Fruit fly (Drosophila melanogaster): ENCODE results near the gene CG31495.

CG31495 gene

DNA sequence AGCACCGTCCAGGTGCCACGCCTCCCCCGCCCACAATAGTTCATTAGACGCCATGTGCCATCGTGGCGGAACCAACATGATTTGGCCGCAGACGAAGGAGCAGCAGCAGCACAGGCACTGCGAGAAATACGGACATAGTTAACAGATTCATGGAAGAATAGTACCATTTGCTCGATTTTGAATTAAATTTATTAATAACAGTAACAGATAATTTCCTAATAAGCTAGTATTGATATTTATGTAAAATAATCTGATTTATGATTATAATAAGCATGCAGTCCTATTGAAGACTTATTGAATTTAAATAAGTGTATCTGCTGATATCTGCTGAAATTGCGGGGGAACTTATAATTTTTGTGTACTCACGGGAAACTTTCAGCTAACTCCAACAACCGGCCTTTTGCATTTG, 42.5 kb downstream of the CG31495 start (continued):
- TF ChIP-seq CG11294 (GFP tag; IDR thresholded peaks at IDR 0.05) = no peak
- no peak for TF ChIP-seq fd85E (GFP tag; optimal IDR thresholded peaks at IDR 0.05)
- TF ChIP-seq CG8119 (GFP tag; IDR thresholded peaks at IDR 0.05) = peak; percentile 82
- no peak for TF ChIP-seq CG11902 (GFP tag; optimal IDR thresholded peaks at IDR 0.05)
- TF ChIP-seq Eip75B (GFP tag; optimal IDR thresholded peaks at IDR 0.05) = no peak
- TF ChIP-seq Ets21C (GFP tag; optimal IDR thresholded peaks at IDR 0.05) = no peak
- TF ChIP-seq CG32006 (GFP tag; optimal IDR thresholded peaks at IDR 0.05) = peak; percentile 86
- peak; percentile 79 for TF ChIP-seq CG6276 (GFP tag; optimal IDR thresholded peaks at IDR 0.05)
- no peak for TF ChIP-seq dsx (GFP tag; optimal IDR thresholded peaks at IDR 0.05; ENCODE audit: poor library complexity, severe bottlenecking)
- no peak for TF ChIP-seq svp (GFP tag)
- peak; percentile 68 for TF ChIP-seq CG4318 (GFP tag; optimal IDR thresholded peaks at IDR 0.05)
- TF ChIP-seq CG6792 (GFP tag; optimal IDR thresholded peaks at IDR 0.05) = no peak
- TF ChIP-seq dac (GFP tag; optimal IDR thresholded peaks at IDR 0.05) = peak; percentile 54
- TF ChIP-seq topi (GFP tag; optimal IDR thresholded peaks at IDR 0.05) = peak; percentile 25
- TF ChIP-seq CG10669 (GFP tag; optimal IDR thresholded peaks at IDR 0.05) = no peak
- TF ChIP-seq CG10631 (GFP tag; optimal IDR thresholded peaks at IDR 0.05) = peak; percentile 45
- no peak for TF ChIP-seq Ets96B (tag; optimal IDR thresholded peaks at IDR 0.05)

DNA sequence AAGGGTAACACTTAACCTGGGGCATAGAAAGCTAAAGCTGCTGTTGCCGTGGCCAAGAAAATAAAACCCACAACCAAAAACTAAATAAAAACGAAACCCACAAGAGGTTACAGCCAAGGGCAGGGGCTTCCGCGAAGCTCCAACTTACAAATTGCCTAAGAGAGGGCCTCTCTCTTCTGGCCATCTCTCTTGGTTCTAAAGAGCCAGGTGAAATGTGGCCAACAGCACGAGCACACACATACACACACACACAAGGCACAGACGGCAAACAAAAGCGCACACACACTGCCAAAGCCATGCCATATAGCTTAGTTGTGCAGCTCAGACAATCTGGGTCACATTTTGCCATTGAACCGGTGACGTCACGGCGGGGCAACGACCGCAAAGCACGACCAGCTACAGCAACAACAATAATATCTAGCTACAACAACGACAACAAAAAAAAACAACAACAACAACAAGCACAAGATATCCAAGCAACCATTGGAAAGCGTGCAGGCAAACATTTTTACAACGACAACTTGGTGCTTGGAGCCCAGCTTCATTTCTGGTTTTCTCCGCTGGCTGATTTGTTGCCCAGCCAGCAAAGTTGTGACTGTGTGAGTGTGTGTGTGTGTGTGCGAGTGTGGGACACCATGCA, 43.0 kb downstream of the CG31495 start:
- no peak for TF ChIP-seq CG8319 (GFP tag; optimal IDR thresholded peaks at IDR 0.05)
- peak; percentile 6 for TF ChIP-seq Lpt (GFP tag; optimal IDR thresholded peaks at IDR 0.05)
- TF ChIP-seq CG6792 (GFP tag; optimal IDR thresholded peaks at IDR 0.05) = no peak
- peak; percentile 1 for TF ChIP-seq fkh (GFP tag; optimal IDR thresholded peaks at IDR 0.05)

DNA sequence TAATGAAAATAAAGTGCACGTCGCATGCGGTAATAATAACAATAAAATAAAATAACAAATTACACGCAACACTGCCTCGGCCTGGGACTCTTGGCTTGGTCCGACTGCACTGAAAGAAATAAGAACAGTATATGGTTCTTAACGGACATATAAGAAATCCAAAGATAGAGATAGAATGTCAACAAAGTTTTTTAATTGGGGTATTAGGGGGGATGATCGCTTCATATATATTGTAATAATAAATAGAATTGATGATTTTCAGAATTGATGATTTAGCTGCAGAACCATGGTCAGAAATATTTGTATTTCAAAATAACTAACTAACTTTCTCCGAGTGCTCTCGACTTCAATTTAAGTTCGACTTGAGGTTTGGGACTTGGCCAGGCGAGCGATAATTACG, 43.7 kb downstream of the CG31495 start:
- TF ChIP-seq CG11762 (GFP tag; optimal IDR thresholded peaks at IDR 0.05; ENCODE audit: insufficient read depth) (peak; percentile 59), dac (GFP tag; optimal IDR thresholded peaks at IDR 0.05) (peak; percentile 59), CG10631 (GFP tag; optimal IDR thresholded peaks at IDR 0.05) (peak; percentile 60), CG34406 (GFP tag; optimal IDR thresholded peaks at IDR 0.05) (peak; percentile 75), Eip75B (GFP tag; optimal IDR thresholded peaks at IDR 0.05) (peak; percentile 67), CG11902 (GFP tag; optimal IDR thresholded peaks at IDR 0.05) (peak; percentile 35), Sox102F (GFP tag; optimal IDR thresholded peaks at IDR 0.05) (peak; percentile 79), eg (GFP tag; IDR thresholded peaks at IDR 0.05) (peak; percentile 67), CG3919 (GFP tag; optimal IDR thresholded peaks at IDR 0.05) (peak; percentile 80), Lpt (GFP tag; optimal IDR thresholded peaks at IDR 0.05) (peak; percentile 57), esn (GFP tag; optimal IDR thresholded peaks at IDR 0.05) (peak; percentile 88), fd85E (GFP tag; optimal IDR thresholded peaks at IDR 0.05) (peak; percentile 30), Met (GFP tag; optimal IDR thresholded peaks at IDR 0.05) (peak; percentile 88), net (GFP tag; optimal IDR thresholded peaks at IDR 0.05) (peak; percentile 45), Smox (GFP tag; optimal IDR thresholded peaks at IDR 0.05) (peak; percentile 83), CG6163 (GFP tag; IDR thresholded peaks at IDR 0.05) (peak; percentile 59), Sox14 (GFP tag; optimal IDR thresholded peaks at IDR 0.05) (peak; percentile 71), CG10669 (GFP tag; optimal IDR thresholded peaks at IDR 0.05) (no peak), CG4318 (GFP tag; optimal IDR thresholded peaks at IDR 0.05) (peak; percentile 80), CG6854 (GFP tag; optimal IDR thresholded peaks at IDR 0.05) (peak; percentile 54), pdm3 (GFP tag; optimal IDR thresholded peaks at IDR 0.05) (peak; percentile 65), Hr4 (GFP tag; optimal IDR thresholded peaks at IDR 0.05) (peak; percentile 72), acj6 (GFP tag; optimal IDR thresholded peaks at IDR 0.05) (peak; percentile 79), vri (GFP tag; optimal IDR thresholded peaks at IDR 0.05) (peak; percentile 11), topi (GFP tag; optimal IDR thresholded peaks at IDR 0.05) (peak; percentile 80), cyc (GFP tag; optimal IDR thresholded peaks at IDR 0.05) (peak; percentile 80), CG8119 (GFP tag; IDR thresholded peaks at IDR 0.05) (peak; percentile 75), Sox15 (GFP tag; optimal IDR thresholded peaks at IDR 0.05) (peak; percentile 37), dsx (GFP tag; optimal IDR thresholded peaks at IDR 0.05; ENCODE audit: poor library complexity, severe bottlenecking) (no peak), Blimp-1 (GFP tag; optimal IDR thresholded peaks at IDR 0.05) (peak; percentile 65), CG15336 (GFP tag; IDR thresholded peaks at IDR 0.05) (peak; percentile 78), achi (GFP tag; optimal IDR thresholded peaks at IDR 0.05) (peak; percentile 81), spab (GFP tag; optimal IDR thresholded peaks at IDR 0.05) (no peak), OdsH (GFP tag; optimal IDR thresholded peaks at IDR 0.05) (peak; percentile 81), CG16779 (tag; optimal IDR thresholded peaks at IDR 0.05) (peak; percentile 20), Ets96B (tag; optimal IDR thresholded peaks at IDR 0.05) (no peak), CG7368 (GFP tag; optimal IDR thresholded peaks at IDR 0.05) (peak; percentile 42), Eip78C (GFP tag) (peak; percentile 92)
